Fruit fly (Drosophila melanogaster) whole organism, larva: ENCODE data around the gene GAPcenA.
A peak's percentile ranks its signal among the peaks of the same experiment; 100 is the strongest.

Source experiments
- noc ChIP-seq: fragments of 200-800 bp; sonication (Bioruptor generic); optimal IDR thresholded peaks from 3 replicates; lab custom pipeline; 2019; ENCODE audit warnings: missing biosample characterization, mild to moderate bottlenecking, missing genetic modification characterization, moderate library complexity

GAPcenA gene

dm6 chr3L:8346100-8346980 lies at the start of gene GAPcenA, which contains the start of gene CG7182:
GAPcenA (plus strand) TSS chr3L:8346561.
CG7182 (minus strand) TSS chr3L:8346382.
- TF ChIP-seq noc (tag; lab: Kevin White, UChicago) = peak; percentile 81

DNA sequence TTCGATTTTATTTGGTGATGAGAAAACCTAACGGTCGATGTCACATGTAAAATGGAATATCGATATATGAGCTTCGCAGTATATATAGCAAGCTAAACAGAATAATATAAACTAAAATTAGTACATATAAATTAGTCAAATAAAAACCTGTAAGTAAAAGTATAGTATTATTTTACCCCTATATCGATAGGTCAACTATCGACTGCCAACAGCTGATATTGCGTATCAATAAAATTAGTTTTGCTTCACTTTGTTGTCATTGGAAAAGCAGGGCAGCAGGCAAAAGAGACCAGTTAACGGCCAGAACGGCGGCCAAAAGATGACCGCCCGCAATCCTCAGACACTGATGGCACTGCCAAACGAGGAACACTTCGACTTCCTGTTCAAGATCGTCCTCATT lies 49.4 kb upstream of the GAPcenA start, which contains the start of gene Rab19:
Rab19 (plus strand) TSS at position 78 of the 400 bp plus-strand sequence.
- no peak for TF ChIP-seq noc (tag; lab: Kevin White, UChicago)

DNA sequence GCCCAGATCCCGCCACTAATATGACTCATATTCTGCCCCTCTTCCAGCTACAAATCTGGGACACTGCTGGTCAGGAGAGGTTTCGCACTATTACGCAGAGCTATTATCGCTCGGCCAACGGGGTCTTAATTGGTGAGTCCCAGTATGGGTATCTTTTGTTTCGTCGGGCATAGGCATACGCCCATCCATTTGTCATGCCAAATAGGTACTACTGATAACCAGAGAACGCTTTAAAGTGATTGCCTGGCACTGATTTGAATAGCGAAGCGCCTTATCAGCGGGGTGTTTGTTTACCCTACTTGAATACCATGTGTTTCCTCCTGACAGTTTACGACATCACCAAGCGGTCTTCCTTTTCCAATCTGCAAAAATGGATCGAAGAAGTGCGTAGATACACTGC lies 48.9 kb upstream of the GAPcenA start:
- peak; percentile 12 for TF ChIP-seq noc (tag; lab: Kevin White, UChicago)

DNA sequence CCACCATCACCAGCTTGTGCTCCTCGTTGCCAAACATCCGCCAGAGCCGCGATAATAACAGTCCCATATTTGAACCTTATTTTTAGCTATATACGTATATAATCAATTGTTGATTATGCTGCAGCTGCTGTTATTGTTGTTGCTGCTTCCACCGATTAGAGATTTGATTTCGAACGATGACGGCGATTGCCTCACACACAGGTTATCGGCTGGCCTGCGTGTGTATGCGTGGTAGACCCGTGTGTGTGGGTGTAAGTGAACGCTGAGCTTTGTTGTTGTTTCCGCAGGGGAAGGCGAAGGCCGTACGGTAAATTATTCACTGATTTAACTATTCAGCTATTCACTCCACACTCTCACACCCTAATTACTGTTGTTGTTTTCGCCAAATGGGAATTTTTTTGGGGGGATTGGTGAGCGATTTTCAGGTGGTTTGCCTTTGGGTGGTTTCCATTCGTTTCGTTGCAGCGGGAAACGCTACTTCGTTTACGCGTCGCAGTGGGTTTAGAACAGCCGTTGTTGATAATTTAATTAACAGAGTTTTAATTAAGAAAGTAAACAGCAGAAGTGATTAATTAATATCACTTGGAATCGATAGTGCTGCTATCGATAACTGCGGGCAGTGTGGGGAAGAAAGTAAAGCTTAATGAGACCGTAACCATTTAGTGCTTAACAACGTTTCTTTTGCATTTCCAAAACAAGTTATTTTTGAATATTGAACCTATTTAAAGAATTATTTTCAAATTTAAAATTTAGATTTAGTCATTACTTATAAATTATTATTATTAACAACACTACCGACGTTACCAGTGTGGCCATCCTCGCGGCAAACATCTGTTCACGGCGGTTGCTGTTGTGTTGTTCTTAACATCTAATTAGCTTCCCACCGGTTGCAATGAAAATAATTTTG lies 46.9 kb upstream of the GAPcenA start, which contains the start of the genes Arl5 and CG13671:
Arl5 (minus strand) TSS at position 616 of the 907 bp plus-strand sequence.
CG13671 (plus strand) TSS at position 841 of the 907 bp plus-strand sequence.
- peak; percentile 49 for TF ChIP-seq noc (tag; lab: Kevin White, UChicago)

- TF ChIP-seq noc (tag; lab: Kevin White, UChicago) = no peak
Observed at dm6 chr3L:8303912-8304311, 42.4 kb upstream of the GAPcenA start, which contains the start of the genes CG7194 and Sbp2. CG7194 (minus strand) TSS chr3L:8304059. Sbp2 (plus strand) TSS chr3L:8304157.

dm6 chr3L:8306880-8307279 lies 39.5 kb upstream of the GAPcenA start, which contains the start of gene Gr66a:
Gr66a (minus strand) TSS chr3L:8306980.
- no peak for TF ChIP-seq noc (tag; lab: Kevin White, UChicago)

DNA sequence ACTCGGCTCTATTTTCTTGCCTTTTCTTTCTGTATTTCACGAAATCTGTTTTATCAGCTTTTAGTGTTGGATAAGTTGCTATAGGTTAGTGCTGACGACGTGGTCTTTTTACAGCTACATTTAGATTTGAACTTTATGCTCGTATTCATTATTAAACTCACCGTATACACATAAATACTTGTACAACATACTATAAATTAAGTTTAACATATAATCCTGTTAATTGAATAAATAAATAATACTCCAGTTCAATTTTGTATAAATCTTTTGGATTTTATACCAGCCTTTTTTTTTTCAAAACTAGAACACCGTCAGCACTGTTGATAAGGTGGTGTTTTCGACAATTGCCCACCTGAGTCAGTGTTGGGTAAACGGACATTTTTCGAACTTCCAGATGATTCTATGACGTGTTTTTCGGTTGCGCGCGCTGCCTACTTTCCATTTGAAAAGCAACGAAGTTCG lies 37.4 kb upstream of the GAPcenA start, which contains the start of gene BI-1:
BI-1 (minus strand) TSS at position 51 of the 462 bp plus-strand sequence.
- peak; percentile 82 for TF ChIP-seq noc (tag; lab: Kevin White, UChicago)

DNA sequence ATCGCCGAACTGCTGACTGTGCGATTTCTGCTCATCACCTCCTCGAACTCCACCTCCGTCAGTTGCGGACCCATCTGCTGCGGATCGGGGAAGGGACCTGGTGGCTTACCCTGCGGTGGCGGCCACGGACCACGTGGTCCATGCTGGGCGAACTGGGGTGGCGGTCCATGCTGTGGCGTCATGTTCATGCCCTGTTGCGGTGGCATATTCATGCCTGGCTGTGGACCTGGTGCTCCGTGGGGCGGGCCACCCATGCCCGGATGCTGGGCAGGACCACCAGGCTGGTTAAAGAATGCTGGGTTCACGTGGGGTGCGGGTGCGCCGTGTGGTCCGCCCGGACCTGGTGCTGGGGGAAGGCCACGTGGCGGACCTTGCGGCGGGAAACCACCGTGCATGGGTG lies 34.1 kb upstream of the GAPcenA start:
- no peak for TF ChIP-seq noc (tag; lab: Kevin White, UChicago)

DNA sequence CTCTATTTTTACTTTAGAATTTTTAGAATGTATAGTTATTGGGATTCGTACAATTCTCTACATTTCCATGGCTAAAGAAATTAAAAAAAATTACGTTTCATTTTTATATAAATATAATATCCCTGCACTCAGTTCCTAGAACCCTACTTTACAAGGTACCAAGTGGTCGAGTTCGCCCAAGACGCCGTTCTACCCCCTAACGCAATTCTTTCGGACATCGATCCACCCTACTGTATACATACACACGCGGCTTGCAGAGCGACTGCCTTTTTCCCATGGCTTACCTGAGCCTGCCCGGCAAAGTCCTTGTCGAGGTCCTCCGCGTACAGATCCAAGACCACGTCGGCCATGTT lies 31.6 kb upstream of the GAPcenA start:
- peak; percentile 5 for TF ChIP-seq noc (tag; lab: Kevin White, UChicago)

DNA sequence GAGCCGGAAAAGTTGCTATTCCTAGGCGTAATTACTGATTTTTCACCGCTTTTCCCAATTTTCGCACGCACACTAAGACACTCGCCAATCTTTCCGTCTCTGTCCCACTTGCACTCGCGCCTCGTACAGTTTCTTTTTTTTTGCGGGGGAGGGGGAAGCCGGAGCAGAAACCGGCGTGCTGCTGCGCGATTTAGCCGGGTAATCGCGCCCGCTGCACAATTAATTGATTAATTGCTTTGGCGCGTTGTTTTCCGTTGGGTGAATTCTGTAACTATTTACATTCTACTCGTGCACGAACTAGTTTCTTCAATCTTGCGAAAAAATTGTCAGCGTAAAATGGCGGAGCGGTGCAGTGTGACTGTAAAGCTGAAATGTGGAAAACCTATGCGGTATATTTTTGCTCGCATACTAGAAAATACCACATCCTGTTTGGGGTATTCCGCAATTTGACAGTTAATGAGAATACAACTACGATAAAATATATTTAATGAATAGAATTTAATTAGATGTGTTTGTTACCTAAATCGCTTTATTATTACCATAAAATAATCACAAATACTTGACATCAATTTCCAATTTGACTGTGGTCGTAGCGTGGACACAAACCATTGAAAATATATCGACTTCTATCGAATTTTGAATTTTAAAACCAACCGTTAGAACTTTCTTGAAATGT lies 31.1 kb upstream of the GAPcenA start, which contains the start of gene Cpsf6:
Cpsf6 (minus strand) TSS at position 362 of the 676 bp plus-strand sequence.
- no peak for TF ChIP-seq noc (tag; lab: Kevin White, UChicago)

DNA sequence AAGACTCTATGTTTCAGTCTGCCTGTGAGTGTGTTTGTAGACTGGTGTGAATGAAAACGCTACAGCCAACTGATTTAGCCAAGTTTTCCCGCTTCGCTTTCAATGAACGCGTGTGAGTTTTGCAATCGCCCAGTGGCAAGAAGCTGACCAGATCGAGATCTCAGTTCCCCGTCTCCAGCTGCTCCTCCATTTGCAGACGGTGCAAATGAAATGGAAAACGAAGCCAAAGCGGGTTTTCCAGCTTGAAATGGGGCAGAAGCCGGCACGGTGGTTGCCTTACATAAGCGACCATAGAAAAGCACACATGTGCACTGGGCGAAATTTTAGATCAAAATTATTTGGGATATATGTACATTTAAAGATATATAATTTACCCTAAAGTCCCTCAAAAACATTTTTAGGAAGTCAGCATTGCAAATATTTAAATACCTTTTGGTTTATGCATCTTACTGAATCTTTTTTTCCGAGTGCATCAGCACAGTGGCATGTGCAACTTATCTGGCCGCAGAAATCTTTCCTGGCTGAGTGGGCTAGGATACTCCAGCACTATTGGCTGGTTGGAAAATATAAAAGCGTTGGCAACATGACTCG lies 27.4 kb upstream of the GAPcenA start, which contains the start of gene CG43059:
CG43059 (minus strand) TSS at position 51 of the 591 bp plus-strand sequence.
- no peak for TF ChIP-seq noc (tag; lab: Kevin White, UChicago)

DNA sequence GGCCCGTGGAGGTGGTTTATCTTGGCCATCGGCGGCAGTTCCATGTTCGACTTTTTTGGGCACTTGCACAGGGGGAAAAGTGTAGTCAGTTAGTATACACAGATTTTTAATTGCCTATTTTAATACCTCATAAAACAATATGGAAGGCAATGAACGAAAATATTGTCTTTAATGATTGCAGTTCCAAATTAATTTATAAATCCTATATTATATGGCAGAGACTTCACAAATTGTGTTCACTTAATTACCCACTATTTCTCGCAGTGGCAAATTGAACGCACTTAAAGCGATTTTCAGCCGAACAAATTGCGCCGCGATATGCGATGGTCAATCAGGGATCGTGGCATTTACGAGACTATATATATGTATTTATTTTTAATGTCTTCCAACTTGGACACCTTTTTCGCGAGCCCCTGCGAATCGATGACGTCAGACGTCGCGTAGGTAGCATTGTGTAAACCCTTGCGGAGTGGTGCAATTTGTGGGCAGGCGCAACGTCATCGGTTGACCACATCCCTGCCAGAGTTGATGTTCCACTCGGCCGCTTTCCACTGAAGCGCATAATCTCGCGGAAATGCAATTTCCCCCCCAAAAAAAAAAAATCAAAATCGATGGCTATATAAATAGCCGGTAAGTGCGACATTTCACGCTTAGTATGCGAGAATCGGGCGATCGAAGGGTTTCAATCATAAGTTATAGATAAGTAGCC lies 26.1 kb upstream of the GAPcenA start, which contains the start of gene CG13670:
CG13670 (plus strand) TSS at position 659 of the 709 bp plus-strand sequence.
- TF ChIP-seq noc (tag; lab: Kevin White, UChicago) = no peak

dm6 chr3L:8323817-8324216 lies 22.5 kb upstream of the GAPcenA start:
- no peak for TF ChIP-seq noc (tag; lab: Kevin White, UChicago)
